Fruit fly (Drosophila melanogaster) whole organism: ENCODE measurements around the gene CG45101.

Experiments used
- Dll ChIP-seq: fragments of >200 bp; optimal IDR thresholded peaks from 2 replicates; lab custom pipeline; 2017
- EcR ChIP-seq, 2 experiments: fragments of >200 bp; optimal IDR thresholded peaks; 2 replicates each; lab custom pipeline; 2017; ENCODE audit warnings: missing biosample characterization in 2 of 2, missing genetic modification characterization in 2 of 2, missing genetic modification reagents in 2 of 2
- pan ChIP-seq: fragments of >200 bp; optimal IDR thresholded peaks from 2 replicates; lab custom pipeline; 2017
- psq ChIP-seq: fragments of >200 bp; optimal IDR thresholded peaks from 2 replicates; lab custom pipeline; 2017
- usp ChIP-seq: fragments of >200 bp; optimal IDR thresholded peaks from 2 replicates; lab custom pipeline; 2017; ENCODE audit warnings: missing biosample characterization, missing genetic modification characterization, mixed read lengths

DNA sequence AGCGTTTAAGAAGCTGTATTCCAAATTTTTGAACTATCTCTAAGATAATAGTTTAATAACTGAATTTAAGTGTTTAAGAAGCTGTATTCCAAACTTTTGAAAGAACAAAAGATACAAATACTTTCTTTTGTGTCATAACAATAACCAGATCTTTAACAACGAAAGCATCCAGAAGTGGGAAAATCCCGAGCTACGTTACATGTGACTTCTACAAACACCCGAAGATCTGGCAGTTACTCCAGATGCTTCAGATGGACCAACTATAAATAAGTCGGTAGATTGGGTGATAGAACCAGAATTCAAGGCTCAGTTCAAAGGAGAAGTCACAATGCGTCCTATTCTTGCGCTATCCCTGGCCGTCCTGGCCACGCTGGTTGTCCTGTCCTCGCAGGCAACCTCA is 43.1 kb downstream of the CG45101 start, which contains the start of gene CG12522:
- TF ChIP-seq EcR (GFP tag; optimal IDR thresholded peaks at IDR 0.05; lab: Kevin White, UChicago) (no peak), usp (GFP tag; lab: Kevin White, UChicago) (no peak), psq (lab: Kevin White, UChicago) (no peak), Dll (lab: Kevin White, UChicago) (no peak), pan (lab: Kevin White, UChicago) (no peak)
